Fruit fly (Drosophila melanogaster) whole organism, wandering third instar larva: Measurements from ENCODE around the gene Ptx1.

Source experiments
- CG32264 ChIP-seq: fragments of 200-800 bp; sonication (Bioruptor generic); optimal IDR thresholded peaks from 2 replicates; lab custom pipeline; 2016; ENCODE audit warnings: missing biosample characterization, missing genetic modification characterization
- CG9705 ChIP-seq: fragments of 200-800 bp; sonication (Bioruptor generic); optimal IDR thresholded peaks from 2 replicates; lab custom pipeline; 2018; ENCODE audit warnings: missing biosample characterization, mild to moderate bottlenecking, missing genetic modification characterization
- Dfd ChIP-seq: fragments of >200 bp; optimal IDR thresholded peaks from 2 replicates; lab custom pipeline; 2017; ENCODE audit warnings: missing biosample characterization, missing genetic modification characterization
- Dif ChIP-seq: fragments of 200-275, 200-300 bp; sonication (Bioruptor generic); optimal IDR thresholded peaks from 2 replicates; lab custom pipeline; 2018; ENCODE audit warnings: missing biosample characterization, missing genetic modification characterization; ENCODE audit not compliant: partially characterized antibody
- HLH106 ChIP-seq: fragments of 200-800 bp; optimal IDR thresholded peaks from 3 replicates; lab custom pipeline; 2019; ENCODE audit warnings: missing biosample characterization, mild to moderate bottlenecking, missing genetic modification characterization, moderate library complexity
- Hnf4 ChIP-seq: fragments of 200-800 bp; sonication (Bioruptor generic); optimal IDR thresholded peaks from 2 replicates; lab custom pipeline; 2016; ENCODE audit warnings: missing biosample characterization, mild to moderate bottlenecking, missing genetic modification characterization
- Hr78 ChIP-seq: fragments of >200 bp; optimal IDR thresholded peaks from 2 replicates; lab custom pipeline; 2017; ENCODE audit warnings: missing biosample characterization, missing genetic modification characterization
- Jra ChIP-seq: sonication (Bioruptor generic); optimal IDR thresholded peaks from 2 replicates; lab custom pipeline; 2016; ENCODE audit warnings: missing biosample characterization, missing genetic modification characterization
- Mio ChIP-seq: sonication (Bioruptor generic); optimal IDR thresholded peaks from 2 replicates; lab custom pipeline; 2016; ENCODE audit warnings: missing biosample characterization, missing genetic modification characterization
- Myc ChIP-seq: fragments of >200 bp; optimal IDR thresholded peaks from 2 replicates; lab custom pipeline; 2017
- N ChIP-seq: fragments of >200 bp; optimal IDR thresholded peaks from 2 replicates; lab custom pipeline; 2018; ENCODE audit warnings: missing biosample characterization, missing external identifiers, missing genetic modification characterization
- Rel ChIP-seq, 2 experiments: fragments of 200-800 bp; sonication (Bioruptor generic) in 1 of 2; optimal IDR thresholded peaks; 2 replicates in 1 of 2; 3 replicates in 1 of 2; lab custom pipeline; 2016 to 2019; ENCODE audit warnings: mild to moderate bottlenecking in 2 of 2, missing biosample characterization in 2 of 2, missing genetic modification characterization in 2 of 2, moderate library complexity in 1 of 2
- Sp1 ChIP-seq: fragments of 200-800 bp; sonication (Bioruptor generic); optimal IDR thresholded peaks from 3 replicates; lab custom pipeline; 2019; ENCODE audit warnings: missing biosample characterization, mild to moderate bottlenecking, missing genetic modification characterization, moderate library complexity
- Vsx2 ChIP-seq: fragments of 200-300, 225-300 bp; sonication (Bioruptor generic); optimal IDR thresholded peaks from 2 replicates; lab custom pipeline; 2018; ENCODE audit warnings: missing biosample characterization, missing genetic modification characterization; ENCODE audit not compliant: partially characterized antibody
- br ChIP-seq: fragments of 200-800 bp; sonication (Bioruptor generic); optimal IDR thresholded peaks from 2 replicates; lab custom pipeline; 2016; ENCODE audit warnings: missing biosample characterization, missing genetic modification characterization
- dl ChIP-seq, 2 experiments: fragments of 175-275, 200-275 bp in 1 of 2; fragments of 200-275 bp in 1 of 2; sonication (Bioruptor generic); optimal IDR thresholded peaks; lab custom pipeline; 2018; ENCODE audit warnings: mild to moderate bottlenecking in 2 of 2, missing biosample characterization in 2 of 2, missing genetic modification characterization in 2 of 2, moderate library complexity in 2 of 2; ENCODE audit not compliant: partially characterized antibody in 2 of 2, insufficient read depth in 1 of 2
- dmrt93B ChIP-seq: fragments of 200-800 bp; sonication (Bioruptor generic); optimal IDR thresholded peaks from 2 replicates; lab custom pipeline; 2018; ENCODE audit warnings: missing biosample characterization, mild to moderate bottlenecking, missing genetic modification characterization
- dsf ChIP-seq: sonication (Bioruptor generic); optimal IDR thresholded peaks from 2 replicates; lab custom pipeline; 2016; ENCODE audit warnings: missing biosample characterization, missing genetic modification characterization, borderline replicate concordance
- foxo ChIP-seq, 2 experiments: fragments of 200-800 bp; sonication (Bioruptor generic); optimal IDR thresholded peaks; 2 replicates in 1 of 2; 3 replicates in 1 of 2; lab custom pipeline; 2016 to 2017; ENCODE audit warnings: missing biosample characterization in 2 of 2, missing genetic modification characterization in 2 of 2
- fru ChIP-seq: fragments of 200-800 bp; sonication (Bioruptor generic); optimal IDR thresholded peaks from 3 replicates; lab custom pipeline; 2016; ENCODE audit warnings: missing biosample characterization, mild to moderate bottlenecking, missing genetic modification characterization
- h ChIP-seq: fragments of 200-800 bp; sonication (Bioruptor generic); optimal IDR thresholded peaks from 3 replicates; lab custom pipeline; 2016; ENCODE audit warnings: missing biosample characterization, mild to moderate bottlenecking, missing genetic modification characterization
- jim ChIP-seq: fragments of 175-275, 200-325 bp; sonication (Bioruptor generic); optimal IDR thresholded peaks from 2 replicates; lab custom pipeline; 2016; ENCODE audit warnings: missing biosample characterization, mild to moderate bottlenecking, missing genetic modification characterization
- pan ChIP-seq: fragments of >200 bp; optimal IDR thresholded peaks from 2 replicates; lab custom pipeline; 2017
- psq ChIP-seq: fragments of 200-800 bp; sonication (Bioruptor generic); optimal IDR thresholded peaks from 3 replicates; lab custom pipeline; 2017; ENCODE audit warnings: missing biosample characterization, mild to moderate bottlenecking, missing genetic modification characterization, moderate library complexity
- rgr ChIP-seq: fragments of 200-800 bp; sonication (Bioruptor generic); optimal IDR thresholded peaks from 3 replicates; lab custom pipeline; 2016; ENCODE audit warnings: missing biosample characterization, mild to moderate bottlenecking, missing genetic modification characterization
- sage ChIP-seq: fragments of 200-800 bp; sonication (Bioruptor generic); optimal IDR thresholded peaks from 2 replicates; lab custom pipeline; 2016; ENCODE audit warnings: missing biosample characterization, mild to moderate bottlenecking, missing genetic modification characterization
- sv ChIP-seq: fragments of 200-800 bp; sonication (Bioruptor generic); optimal IDR thresholded peaks from 3 replicates; lab custom pipeline; 2016; ENCODE audit warnings: missing biosample characterization, missing genetic modification characterization
- tai ChIP-seq: sonication (Bioruptor generic); optimal IDR thresholded peaks from 2 replicates; lab custom pipeline; 2016; ENCODE audit warnings: missing biosample characterization, missing genetic modification characterization
- usp ChIP-seq: fragments of >200 bp; optimal IDR thresholded peaks from 2 replicates; lab custom pipeline; 2017; ENCODE audit warnings: missing biosample characterization, missing genetic modification characterization

The Ptx1 gene

dm6 chr3R:30887711-30888549 lies 24.6 kb upstream of the Ptx1 start (continued):
- TF ChIP-seq foxo (GFP tag; optimal IDR thresholded peaks at IDR 0.05; lab: Kevin White, UChicago) = peak; percentile 24 to 89
- TF ChIP-seq dmrt93B (GFP tag; lab: Kevin White, UChicago) = peak; percentile 63
- no peak for TF ChIP-seq N
- no peak for TF ChIP-seq Hr78 (GFP tag; lab: Kevin White, UChicago)

dm6 chr3R:30888550-30889259 lies 23.8 kb upstream of the Ptx1 start, which contains the start of gene Sap-r:
Sap-r (minus strand) TSS chr3R:30889062.
- TF ChIP-seq sage = no peak
- TF ChIP-seq psq (GFP tag; lab: Kevin White, UChicago) = peak; percentile 60
- no peak for TF ChIP-seq Mio (GFP tag; lab: Kevin White, UChicago)
- peak; percentile 12 for TF ChIP-seq HLH106 (tag; lab: Kevin White, UChicago)
- TF ChIP-seq Jra (GFP tag; lab: Kevin White, UChicago) = peak; percentile 12
- no peak for TF ChIP-seq pan
- peak; percentile 43 for TF ChIP-seq h (GFP tag; lab: Kevin White, UChicago)
- TF ChIP-seq Sp1 (GFP tag; lab: Kevin White, UChicago) = peak; percentile 57
- TF ChIP-seq rgr (GFP tag; lab: Kevin White, UChicago) = no peak
- no peak for TF ChIP-seq dl (GFP tag; optimal IDR thresholded peaks at IDR 0.05; lab: Kevin White, UChicago; ENCODE audit: insufficient read depth in 1 of 2, partially characterized antibody in 2 of 2)
- no peak for TF ChIP-seq Hr78 (GFP tag; lab: Kevin White, UChicago)
- peak; percentile 44 for TF ChIP-seq Dif
- peak; percentile 14 for TF ChIP-seq CG32264 (GFP tag; lab: Kevin White, UChicago)
- TF ChIP-seq dsf (GFP tag; lab: Kevin White, UChicago) = no peak
- no peak for TF ChIP-seq CG9705 (GFP tag; lab: Kevin White, UChicago)
- TF ChIP-seq Myc (lab: Kevin White, UChicago) = peak; percentile 27
- peak; percentile 38 for TF ChIP-seq br (GFP tag; lab: Kevin White, UChicago)
- TF ChIP-seq Rel (GFP tag; optimal IDR thresholded peaks at IDR 0.05; lab: Kevin White, UChicago) = no peak
- peak; percentile 66 for TF ChIP-seq Rel (tag; optimal IDR thresholded peaks at IDR 0.05; lab: Kevin White, UChicago)
- TF ChIP-seq tai = peak; percentile 22

dm6 chr3R:30890045-30890444 lies 22.5 kb upstream of the Ptx1 start:
- no peak for TF ChIP-seq usp (GFP tag; lab: Kevin White, UChicago)
- no peak for TF ChIP-seq jim (GFP tag; lab: Kevin White, UChicago)
- no peak for TF ChIP-seq Mio (GFP tag; lab: Kevin White, UChicago)
- TF ChIP-seq rgr (GFP tag; lab: Kevin White, UChicago) = peak; percentile 23

dm6 chr3R:30893738-30894137 lies 18.8 kb upstream of the Ptx1 start, which contains the start of gene Cyp4c3:
Cyp4c3 (plus strand) TSS chr3R:30894038.
- TF ChIP-seq Hnf4 (GFP tag; lab: Kevin White, UChicago) = no peak
- TF ChIP-seq sv (GFP tag; lab: Kevin White, UChicago) = no peak
- no peak for TF ChIP-seq dl (GFP tag; optimal IDR thresholded peaks at IDR 0.05; lab: Kevin White, UChicago; ENCODE audit: insufficient read depth in 1 of 2, partially characterized antibody in 2 of 2)
- TF ChIP-seq Vsx2 (GFP tag; lab: Kevin White, UChicago) = no peak
- TF ChIP-seq N = no peak
- no peak for TF ChIP-seq pan
- TF ChIP-seq Dfd (GFP tag; lab: Kevin White, UChicago) = no peak
- TF ChIP-seq Rel (GFP tag; optimal IDR thresholded peaks at IDR 0.05; lab: Kevin White, UChicago) = no peak
- no peak for TF ChIP-seq Rel (tag; optimal IDR thresholded peaks at IDR 0.05; lab: Kevin White, UChicago)
- TF ChIP-seq Jra (GFP tag; lab: Kevin White, UChicago) = no peak
- TF ChIP-seq fru (GFP tag; lab: Kevin White, UChicago) = no peak
